Fruit fly (Drosophila melanogaster) whole organism, adult: ENCODE measurements around the gene PolD1.

Experiments
- CG11617 ChIP-seq: fragments of 200-800 bp; sonication (Bioruptor generic); optimal IDR thresholded peaks from 2 replicates; lab custom pipeline; 2017; ENCODE audit warnings: mild to moderate bottlenecking, missing biosample characterization, missing genetic modification reagents, missing genetic modification characterization
- CG1620 ChIP-seq: fragments of 200-800 bp; sonication (Bioruptor generic); optimal IDR thresholded peaks from 2 replicates; lab custom pipeline; 2016; ENCODE audit warnings: missing biosample characterization, missing genetic modification characterization
- CG7101 ChIP-seq: fragments of 200-800 bp; sonication (Bioruptor generic); optimal IDR thresholded peaks from 2 replicates; lab custom pipeline; 2018; ENCODE audit warnings: missing biosample characterization, mild to moderate bottlenecking, missing genetic modification characterization, moderate library complexity
- Hr96 ChIP-seq: fragments of 200-800 bp; sonication (Bioruptor generic); optimal IDR thresholded peaks from 2 replicates; lab custom pipeline; 2016; ENCODE audit warnings: missing biosample characterization, missing genetic modification characterization
- pad ChIP-seq: fragments of 200-800 bp; sonication (Bioruptor generic); optimal IDR thresholded peaks from 3 replicates; lab custom pipeline; 2017; ENCODE audit warnings: missing biosample characterization, missing genetic modification characterization, mild to moderate bottlenecking, moderate library complexity, missing genetic modification reagents
- tj ChIP-seq: fragments of 200-800 bp; sonication (Bioruptor generic); optimal IDR thresholded peaks from 3 replicates; lab custom pipeline; 2017; ENCODE audit warnings: missing biosample characterization, mild to moderate bottlenecking, missing genetic modification characterization, moderate library complexity

- no peak for TF ChIP-seq CG1620 (GFP tag; lab: Kevin White, UChicago)
- peak; percentile 24 for TF ChIP-seq CG7101 (tag; lab: Kevin White, UChicago)
- TF ChIP-seq pad, result no peak
- TF ChIP-seq Hr96 (GFP tag; lab: Kevin White, UChicago), result no peak
- peak; percentile 31 for TF ChIP-seq CG11617
- TF ChIP-seq tj (GFP tag; lab: Kevin White, UChicago), result no peak
Observed at dm6 chr3L:15977565-15977964, 10.1 kb downstream of the PolD1 start.
